Fruit fly (Drosophila melanogaster) whole organism, embryonic: ENCODE results near the gene ebi.

Source experiments
- CG10274 ChIP-seq: fragments of 200-800 bp; sonication (Bioruptor generic); optimal IDR thresholded peaks from 3 replicates; lab custom pipeline; 2017; ENCODE audit warnings: missing biosample characterization, mild to moderate bottlenecking, missing genetic modification characterization
- CG12236 ChIP-seq: fragments of 200-800 bp; sonication (Bioruptor generic); optimal IDR thresholded peaks from 2 replicates; lab custom pipeline; 2016; ENCODE audit warnings: missing biosample characterization, missing genetic modification characterization
- CG12744 ChIP-seq: fragments of 200-800 bp; sonication (Bioruptor generic); optimal IDR thresholded peaks from 2 replicates; lab custom pipeline; 2016; ENCODE audit warnings: missing biosample characterization, missing genetic modification characterization
- CG33557 ChIP-seq: fragments of 200-800 bp; sonication (Bioruptor generic); optimal IDR thresholded peaks from 2 replicates; lab custom pipeline; 2019; ENCODE audit warnings: missing biosample characterization, mild to moderate bottlenecking, missing genetic modification characterization, moderate library complexity
- CG3407 ChIP-seq: fragments of 200-800 bp; sonication (Bioruptor generic); optimal IDR thresholded peaks from 2 replicates; lab custom pipeline; 2018; ENCODE audit warnings: missing biosample characterization, mild to moderate bottlenecking, missing genetic modification characterization
- CG34422 ChIP-seq: fragments of 200-800 bp; sonication (Bioruptor generic); IDR thresholded peaks from 3 replicates; pipeline ENCODE4 v1.3.6; 2022; ENCODE audit warnings: missing biosample characterization, missing genetic modification characterization
- CG3847 ChIP-seq: fragments of 200-800 bp; sonication (Bioruptor generic); IDR thresholded peaks from 2 replicates; pipeline ENCODE4 v1.3.6; 2022; ENCODE audit warnings: missing biosample characterization, missing genetic modification characterization
- CG3995 ChIP-seq: fragments of 200-800 bp; sonication (Bioruptor generic); optimal IDR thresholded peaks from 3 replicates; lab custom pipeline; 2016; ENCODE audit warnings: missing biosample characterization, missing genetic modification characterization
- CG4404 ChIP-seq: fragments of 200-800 bp; sonication (Bioruptor generic); IDR thresholded peaks from 2 replicates; pipeline ENCODE4 v1.3.6; 2022; ENCODE audit warnings: missing biosample characterization, missing genetic modification characterization
- CG7745 ChIP-seq: fragments of 200-800 bp; sonication (Bioruptor generic); optimal IDR thresholded peaks from 2 replicates; lab custom pipeline; 2018; ENCODE audit warnings: missing biosample characterization, mild to moderate bottlenecking, missing genetic modification characterization, moderate library complexity
- CG7928 ChIP-seq: fragments of 200-800 bp; sonication (Bioruptor generic); optimal IDR thresholded peaks from 2 replicates; lab custom pipeline; 2017; ENCODE audit warnings: missing biosample characterization, mild to moderate bottlenecking, missing genetic modification characterization
- CG8089 ChIP-seq: fragments of 200-800 bp; sonication (Bioruptor generic); optimal IDR thresholded peaks from 3 replicates; lab custom pipeline; 2016; ENCODE audit warnings: missing biosample characterization, missing genetic modification characterization
- CG8924 ChIP-seq: fragments of 200-800 bp; optimal IDR thresholded peaks from 3 replicates; lab custom pipeline; 2019; ENCODE audit warnings: missing biosample characterization, mild to moderate bottlenecking, missing genetic modification characterization, moderate library complexity
- CG8944 ChIP-seq: fragments of 200-800 bp; sonication (Bioruptor generic); optimal IDR thresholded peaks from 3 replicates; lab custom pipeline; 2016; ENCODE audit warnings: missing biosample characterization, missing genetic modification characterization
- Dfd ChIP-seq, 2 experiments: fragments of >200 bp; optimal IDR thresholded peaks; 2 replicates each; lab custom pipeline; 2017; ENCODE audit warnings: missing biosample characterization in 2 of 2, missing genetic modification characterization in 2 of 2
- Dp ChIP-seq: fragments of 200-800 bp; sonication (Bioruptor generic); optimal IDR thresholded peaks from 2 replicates; lab custom pipeline; 2018; ENCODE audit warnings: missing biosample characterization, mild to moderate bottlenecking, missing genetic modification characterization, moderate library complexity
- Ets97D ChIP-seq: fragments of 200-800 bp; sonication (Bioruptor generic); optimal IDR thresholded peaks from 3 replicates; lab custom pipeline; 2016; ENCODE audit warnings: missing biosample characterization, missing genetic modification characterization
- H2.0 ChIP-seq: fragments of 200-800 bp; sonication (Bioruptor generic); IDR thresholded peaks from 2 replicates; pipeline ENCODE4 v1.3.6; 2022; ENCODE audit warnings: missing biosample characterization, missing genetic modification characterization
- HmgZ ChIP-seq: fragments of 200-800 bp; sonication (Bioruptor generic); optimal IDR thresholded peaks from 2 replicates; lab custom pipeline; 2018; ENCODE audit warnings: missing biosample characterization, mild to moderate bottlenecking, missing genetic modification characterization
- Hmr ChIP-seq: fragments of 200-800 bp; sonication (Bioruptor generic); optimal IDR thresholded peaks from 3 replicates; lab custom pipeline; 2017; ENCODE audit warnings: mild to moderate bottlenecking, missing biosample characterization, missing genetic modification reagents, missing genetic modification characterization
- MTF-1 ChIP-seq: fragments of 200-800 bp; sonication (Bioruptor generic); optimal IDR thresholded peaks from 2 replicates; lab custom pipeline; 2018; ENCODE audit warnings: missing biosample characterization, mild to moderate bottlenecking, missing genetic modification characterization, borderline replicate concordance
- NC2α ChIP-seq: fragments of 200-800 bp; sonication (Bioruptor generic); optimal IDR thresholded peaks from 2 replicates; lab custom pipeline; 2016; ENCODE audit warnings: missing biosample characterization, missing genetic modification characterization
- NFAT ChIP-seq: fragments of 200-800 bp; sonication (Bioruptor generic); IDR thresholded peaks from 2 replicates; pipeline ENCODE4 v1.3.6; 2022; ENCODE audit warnings: missing biosample characterization, missing genetic modification characterization
- Nf-YB ChIP-seq: fragments of 200-800 bp; sonication (Bioruptor generic); optimal IDR thresholded peaks from 3 replicates; lab custom pipeline; 2019; ENCODE audit warnings: missing biosample characterization, mild to moderate bottlenecking, missing genetic modification characterization, moderate library complexity
- Oaz ChIP-seq: fragments of 200-800 bp; sonication (Bioruptor generic); IDR thresholded peaks from 2 replicates; pipeline ENCODE4 v1.3.6; 2022; ENCODE audit warnings: missing biosample characterization, missing genetic modification characterization
- Oli ChIP-seq: fragments of 200-800 bp; sonication (Bioruptor generic); optimal IDR thresholded peaks from 2 replicates; lab custom pipeline; 2018; ENCODE audit warnings: missing biosample characterization, mild to moderate bottlenecking, missing genetic modification characterization, moderate library complexity
- Poxn ChIP-seq: fragments of 200-800 bp; sonication (Bioruptor generic); IDR thresholded peaks from 2 replicates; pipeline ENCODE4 v1.3.6; 2022; ENCODE audit warnings: missing biosample characterization, missing genetic modification characterization
- Scr ChIP-seq: fragments of 200-800 bp; sonication (Bioruptor generic); IDR thresholded peaks from 2 replicates; pipeline ENCODE4 v1.3.6; 2022; ENCODE audit warnings: missing biosample characterization, missing genetic modification characterization; ENCODE audit not compliant: partially characterized antibody
- Vsx1 ChIP-seq: fragments of 200-800 bp; sonication (Bioruptor generic); optimal IDR thresholded peaks from 2 replicates; lab custom pipeline; 2017; ENCODE audit warnings: missing biosample characterization, mild to moderate bottlenecking, missing genetic modification characterization, missing genetic modification reagents
- Xrp1 ChIP-seq: fragments of 200-800 bp; sonication (Bioruptor generic); IDR thresholded peaks from 2 replicates; pipeline ENCODE4 v1.3.6; 2022; ENCODE audit warnings: missing biosample characterization, missing genetic modification characterization
- ac ChIP-seq: fragments of 200-800 bp; sonication (Bioruptor generic); optimal IDR thresholded peaks from 3 replicates; lab custom pipeline; 2017; ENCODE audit warnings: missing biosample characterization, mild to moderate bottlenecking, missing genetic modification characterization
- bcd ChIP-seq: fragments of 200-800 bp; sonication (Bioruptor generic); optimal IDR thresholded peaks from 2 replicates; lab custom pipeline; 2017; ENCODE audit warnings: missing biosample characterization, mild to moderate bottlenecking, missing genetic modification characterization
- chn ChIP-seq: fragments of 200-800 bp; sonication (Bioruptor generic); optimal IDR thresholded peaks from 2 replicates; lab custom pipeline; 2016; ENCODE audit warnings: missing biosample characterization, missing genetic modification characterization
- crp ChIP-seq, 2 experiments: fragments of 200-800 bp; sonication (Bioruptor generic); optimal IDR thresholded peaks; 2 replicates in 1 of 2; 3 replicates in 1 of 2; lab custom pipeline; 2017; ENCODE audit warnings: missing biosample characterization in 2 of 2, missing genetic modification characterization in 2 of 2, mild to moderate bottlenecking in 1 of 2, moderate library complexity in 1 of 2
- eve ChIP-seq, 2 experiments: fragments of >200 bp; optimal IDR thresholded peaks; 2 replicates each; lab custom pipeline; 2017; ENCODE audit warnings: missing biosample characterization in 2 of 2, missing genetic modification characterization in 2 of 2
- h ChIP-seq: fragments of >200 bp; optimal IDR thresholded peaks from 2 replicates; lab custom pipeline; 2017
- hbn ChIP-seq: fragments of 200-800 bp; sonication (Bioruptor generic); IDR thresholded peaks from 2 replicates; pipeline ENCODE4 v1.3.6; 2022; ENCODE audit warnings: missing biosample characterization, missing genetic modification characterization; ENCODE audit not compliant: partially characterized antibody
- her ChIP-seq: fragments of 200-800 bp; sonication (Bioruptor generic); optimal IDR thresholded peaks from 2 replicates; lab custom pipeline; 2016; ENCODE audit warnings: missing biosample characterization, missing genetic modification characterization
- hkb ChIP-seq, 2 experiments: fragments of 200-800 bp in 1 of 2; fragments of >200 bp in 1 of 2; sonication (Bioruptor generic) in 1 of 2; IDR thresholded peaks in 1 of 2; optimal IDR thresholded peaks in 1 of 2; 2 replicates each; pipeline versions ENCODE4 v1.3.6 to Lab custom; 2017 to 2022; ENCODE audit warnings: missing biosample characterization in 1 of 2, missing genetic modification characterization in 1 of 2
- ind ChIP-seq: fragments of 200-800 bp; sonication (Bioruptor generic); optimal IDR thresholded peaks from 3 replicates; lab custom pipeline; 2016; ENCODE audit warnings: missing biosample characterization, missing genetic modification characterization
- klu ChIP-seq: fragments of 200-800 bp; sonication (Bioruptor generic); IDR thresholded peaks from 2 replicates; pipeline ENCODE4 v1.3.6; 2022; ENCODE audit warnings: missing biosample characterization, missing genetic modification characterization
- kni ChIP-seq: fragments of 200-800 bp; sonication (Bioruptor generic); optimal IDR thresholded peaks from 3 replicates; lab custom pipeline; 2017; ENCODE audit warnings: mild to moderate bottlenecking, missing biosample characterization, missing genetic modification reagents, missing genetic modification characterization
- lilli ChIP-seq: fragments of 200-800 bp; sonication (Bioruptor generic); optimal IDR thresholded peaks from 3 replicates; lab custom pipeline; 2016; ENCODE audit warnings: missing biosample characterization, missing genetic modification characterization
- mirr ChIP-seq: fragments of 200-800 bp; sonication (Bioruptor generic); optimal IDR thresholded peaks from 3 replicates; lab custom pipeline; 2018; ENCODE audit warnings: missing biosample characterization, mild to moderate bottlenecking, missing genetic modification characterization
- pb ChIP-seq: fragments of 200-800 bp; sonication (Bioruptor generic); optimal IDR thresholded peaks from 3 replicates; lab custom pipeline; 2016; ENCODE audit warnings: missing biosample characterization, missing genetic modification characterization
- psq ChIP-seq: fragments of 200-800 bp; sonication (Bioruptor generic); optimal IDR thresholded peaks from 2 replicates; lab custom pipeline; 2017; ENCODE audit warnings: missing biosample characterization, missing genetic modification characterization
- seq ChIP-seq: fragments of 200-800 bp; sonication (Bioruptor generic); IDR thresholded peaks from 2 replicates; pipeline ENCODE4 v1.3.6; 2022; ENCODE audit warnings: missing biosample characterization, missing genetic modification characterization
- shn ChIP-seq: fragments of 200-800 bp; sonication (Bioruptor generic); optimal IDR thresholded peaks from 3 replicates; lab custom pipeline; 2016; ENCODE audit warnings: missing biosample characterization, missing genetic modification characterization
- so ChIP-seq: fragments of 200-800 bp; sonication (Bioruptor generic); IDR thresholded peaks from 3 replicates; pipeline ENCODE4 v1.3.6; 2022; ENCODE audit warnings: missing biosample characterization, missing genetic modification characterization
- sqz ChIP-seq: fragments of 200-800 bp; sonication (Bioruptor generic); optimal IDR thresholded peaks from 3 replicates; lab custom pipeline; 2018; ENCODE audit warnings: missing biosample characterization, mild to moderate bottlenecking, missing genetic modification characterization
- trh ChIP-seq: fragments of 200-800 bp; sonication (Bioruptor generic); optimal IDR thresholded peaks from 2 replicates; lab custom pipeline; 2016; ENCODE audit warnings: missing biosample characterization, missing genetic modification characterization
- wor ChIP-seq: fragments of 200-800 bp; sonication (Bioruptor generic); IDR thresholded peaks from 2 replicates; pipeline ENCODE4 v1.3.6; 2022; ENCODE audit warnings: missing biosample characterization, missing genetic modification characterization

ebi gene

dm6 chr2L:452872-453271, 38.0 kb downstream of the ebi start, which contains the start of the genes crq and shv (continued):
- TF ChIP-seq CG3847 (GFP tag; lab: Robert Waterston, UW): peak; percentile 33; the same call in 1 of the 2 replicates
- TF ChIP-seq MTF-1 (GFP tag; lab: Kevin White, UChicago): no peak
- TF ChIP-seq CG12744: no peak
- no peak for TF ChIP-seq psq (GFP tag; lab: Kevin White, UChicago)
- TF ChIP-seq trh (GFP tag; lab: Kevin White, UChicago): no peak
- TF ChIP-seq ind (GFP tag; lab: Kevin White, UChicago): no peak
- peak; percentile 66 for TF ChIP-seq HmgZ (tag; lab: Kevin White, UChicago)
- TF ChIP-seq Vsx1: no peak
- peak; percentile 35; the same call in 1 of the 2 replicates for TF ChIP-seq hbn
- no peak for TF ChIP-seq NC2α (GFP tag; lab: Kevin White, UChicago)
- TF ChIP-seq wor: no peak
- TF ChIP-seq so (GFP tag; lab: Robert Waterston, UW): no peak
- peak; percentile 52 for TF ChIP-seq CG8924
- TF ChIP-seq CG7745: no peak
- TF ChIP-seq Poxn (GFP tag; lab: Robert Waterston, UW): no peak
- TF ChIP-seq sqz: no peak
- peak; percentile 99 for TF ChIP-seq Nf-YB (GFP tag; lab: Kevin White, UChicago)
- no peak for TF ChIP-seq Xrp1
- no peak for TF ChIP-seq CG8944 (GFP tag; lab: Kevin White, UChicago)
- no peak for TF ChIP-seq CG4404
- TF ChIP-seq CG12236 (GFP tag; lab: Kevin White, UChicago): no peak
- no peak for TF ChIP-seq pb (GFP tag; lab: Kevin White, UChicago)
- TF ChIP-seq Hmr (GFP tag; lab: Kevin White, UChicago): peak; percentile 40
- no peak for TF ChIP-seq chn (GFP tag; lab: Kevin White, UChicago)
- peak; percentile 32 for TF ChIP-seq CG33557 (GFP tag; lab: Kevin White, UChicago)
- TF ChIP-seq CG7928 (GFP tag; lab: Kevin White, UChicago): no peak
- TF ChIP-seq Dfd (GFP tag; optimal IDR thresholded peaks at IDR 0.05; lab: Kevin White, UChicago): no peak
- no peak for TF ChIP-seq bcd (GFP tag; lab: Kevin White, UChicago)
- no peak for TF ChIP-seq CG3995 (GFP tag; lab: Kevin White, UChicago)
- TF ChIP-seq CG10274: no peak
- no peak for TF ChIP-seq Oli (tag; lab: Kevin White, UChicago)
- no peak for TF ChIP-seq Oaz (GFP tag; lab: Robert Waterston, UW)
- TF ChIP-seq H2.0: no peak
- no peak for TF ChIP-seq hkb (optimal IDR thresholded peaks at IDR 0.05; lab: Kevin White, UChicago)
- TF ChIP-seq hkb (GFP tag; IDR thresholded peaks at IDR 0.05; lab: Robert Waterston, UW): no peak
- TF ChIP-seq klu: no peak
- TF ChIP-seq Scr: peak; percentile 41; the same call in 1 of the 2 replicates
- TF ChIP-seq lilli (GFP tag; lab: Kevin White, UChicago): no peak
- TF ChIP-seq Ets97D (GFP tag; lab: Kevin White, UChicago): peak; percentile 32
- no peak for TF ChIP-seq seq
- no peak for TF ChIP-seq her (GFP tag; lab: Kevin White, UChicago)
- no peak for TF ChIP-seq kni (GFP tag; lab: Kevin White, UChicago)
- TF ChIP-seq eve (GFP tag; optimal IDR thresholded peaks at IDR 0.05; lab: Kevin White, UChicago): no peak
- TF ChIP-seq CG8089 (GFP tag; lab: Kevin White, UChicago): no peak
- TF ChIP-seq shn (GFP tag; lab: Kevin White, UChicago): no peak
- TF ChIP-seq CG3407: no peak
- TF ChIP-seq h (lab: Kevin White, UChicago): no peak
- peak; percentile 47 for TF ChIP-seq Dp (GFP tag; lab: Kevin White, UChicago)
- no peak for TF ChIP-seq NFAT (GFP tag; lab: Robert Waterston, UW)
- TF ChIP-seq CG34422 (GFP tag; lab: Robert Waterston, UW): peak; percentile 52; the same call in 1 of the 3 replicates
- no peak for TF ChIP-seq ac (GFP tag; lab: Kevin White, UChicago)
- TF ChIP-seq mirr: no peak
- TF ChIP-seq crp (GFP tag; optimal IDR thresholded peaks at IDR 0.05; lab: Kevin White, UChicago): peak; percentile 89 to 99
